Worm (Caenorhabditis elegans): ENCODE data around the gene F09A5.3.

DNA sequence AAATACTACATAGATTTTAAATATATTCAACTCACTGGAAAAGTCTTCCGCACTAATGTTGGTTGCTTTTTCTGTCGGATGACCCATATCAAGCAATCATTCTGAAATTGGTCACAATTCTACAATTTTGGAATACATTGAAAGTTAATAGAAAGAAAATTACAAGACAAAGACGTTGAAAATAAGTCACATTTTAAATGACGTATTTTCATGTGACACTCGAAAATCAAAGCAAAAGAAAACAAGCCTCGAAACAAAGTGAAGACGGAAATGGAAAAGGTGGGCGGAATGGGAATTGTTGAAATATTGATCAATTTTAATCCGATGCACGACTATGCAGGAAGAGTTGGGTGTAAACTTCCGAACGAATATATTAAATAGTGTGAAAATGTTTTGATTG, 28.6 kb downstream of the F09A5.3 start, which contains the start of gene mob-2:
- TF ChIP-seq tbx-9 (tag; optimal IDR thresholded peaks at IDR 0.05; ENCODE audit: borderline replicate concordance): no peak
- TF ChIP-seq tbp1 (GFP tag; optimal IDR thresholded peaks at IDR 0.05): no peak
- TF ChIP-seq unc-130 (GFP tag; optimal IDR thresholded peaks at IDR 0.05): no peak
- no peak for TF ChIP-seq mes-4 (tag; optimal IDR thresholded peaks at IDR 0.05)
- TF ChIP-seq efl-1 (GFP tag; optimal IDR thresholded peaks at IDR 0.05): no peak
- no peak for TF ChIP-seq Y95B8A.8 (GFP tag; IDR thresholded peaks at IDR 0.05)
- no peak for TF ChIP-seq ztf-26 (tag; optimal IDR thresholded peaks at IDR 0.05)
- no peak for TF ChIP-seq snpc-3.4 (tag; optimal IDR thresholded peaks at IDR 0.05)
- no peak for TF ChIP-seq xnd-1 (tag; optimal IDR thresholded peaks at IDR 0.05)
